Worm (Caenorhabditis elegans) whole organism, young adult: ENCODE data around the gene msp-63.

Source experiments
- B0019.2 ChIP-seq: fragments of 200-800 bp; sonication (Bioruptor generic); conservative IDR thresholded peaks from 2 replicates; pipeline ENCODE4 v1.3.6; 2022; ENCODE audit warnings: missing genetic modification reagents, missing genetic modification characterization, missing compliant biosample characterization
- B0035.1 ChIP-seq: sonication (generic microtip); optimal IDR thresholded peaks from 2 replicates; lab custom pipeline; 2016; ENCODE audit warnings: missing genetic modification characterization, mild to moderate bottlenecking, missing compliant biosample characterization, missing genotype, missing genetic modification reagents
- B0261.1 ChIP-seq: sonication (generic microtip); optimal IDR thresholded peaks from 2 replicates; lab custom pipeline; 2016; ENCODE audit warnings: mild to moderate bottlenecking, missing genetic modification characterization, moderate library complexity, missing compliant biosample characterization
- C17E4.6 ChIP-seq: fragments of 200-800 bp; sonication (Bioruptor generic); IDR thresholded peaks from 2 replicates; pipeline ENCODE4 v1.3.6; 2022; ENCODE audit warnings: missing genetic modification reagents, missing genetic modification characterization, missing compliant biosample characterization
- D2030.7 ChIP-seq: fragments of 200-800 bp; sonication (Bioruptor generic); IDR thresholded peaks from 2 replicates; pipeline ENCODE4 v1.3.6; 2022; ENCODE audit warnings: missing genetic modification reagents, missing genetic modification characterization, missing compliant biosample characterization
- F49E8.2 ChIP-seq: sonication (generic microtip); optimal IDR thresholded peaks from 3 replicates; lab custom pipeline; 2017; ENCODE audit warnings: missing genetic modification characterization, mild to moderate bottlenecking, missing compliant biosample characterization, antibody characterized with exemption, moderate library complexity; ENCODE audit not compliant: insufficient read depth
- F55B11.4 ChIP-seq: sonication (generic microtip); optimal IDR thresholded peaks from 2 replicates; lab custom pipeline; 2016; ENCODE audit warnings: missing compliant biosample characterization, missing genetic modification characterization, borderline replicate concordance; ENCODE audit not compliant: insufficient read depth
- F57A8.1 ChIP-seq: fragments of 200-800 bp; sonication (Bioruptor generic); optimal IDR thresholded peaks from 2 replicates; lab custom pipeline; 2018; ENCODE audit warnings: mild to moderate bottlenecking, missing genetic modification characterization, moderate library complexity, missing compliant biosample characterization
- K12H6.12 ChIP-seq: fragments of 200-800 bp; sonication (Bioruptor generic); optimal IDR thresholded peaks from 2 replicates; lab custom pipeline; 2018; ENCODE audit warnings: mild to moderate bottlenecking, missing genetic modification characterization, missing compliant biosample characterization
- T26A5.8 ChIP-seq: sonication (generic microtip); optimal IDR thresholded peaks from 2 replicates; lab custom pipeline; 2016; ENCODE audit warnings: missing genetic modification characterization, missing compliant biosample characterization
- Y56A3A.18 ChIP-seq: fragments of 200-800 bp; sonication (Bioruptor generic); IDR thresholded peaks from 2 replicates; pipeline ENCODE4 v1.3.6; 2022; ENCODE audit warnings: missing genetic modification reagents, missing genetic modification characterization, missing compliant biosample characterization
- ZK185.1 ChIP-seq: sonication (generic microtip); optimal IDR thresholded peaks from 2 replicates; lab custom pipeline; 2016; ENCODE audit warnings: mild to moderate bottlenecking, missing genetic modification characterization, missing compliant biosample characterization; ENCODE audit not compliant: poor library complexity, severe bottlenecking
- aptf-2 ChIP-seq: fragments of 200-800 bp; sonication (Bioruptor generic); conservative IDR thresholded peaks from 2 replicates; pipeline ENCODE4 v1.3.6; 2022; ENCODE audit warnings: missing genetic modification reagents, missing genetic modification characterization, missing compliant biosample characterization
- aptf-3 ChIP-seq: fragments of 200-800 bp; sonication (Bioruptor generic); IDR thresholded peaks from 2 replicates; pipeline ENCODE4 v1.3.6; 2022; ENCODE audit warnings: missing genetic modification characterization, missing compliant biosample characterization
- attf-5 ChIP-seq: fragments of 200-800 bp; sonication (Bioruptor generic); optimal IDR thresholded peaks from 2 replicates; lab custom pipeline; 2018; ENCODE audit warnings: mild to moderate bottlenecking, missing genetic modification characterization, missing compliant biosample characterization
- attf-6 ChIP-seq: fragments of 200-800 bp; sonication (Bioruptor generic); IDR thresholded peaks from 2 replicates; pipeline ENCODE4 v1.3.6; 2022; ENCODE audit warnings: missing genetic modification reagents, missing genetic modification characterization, missing compliant biosample characterization
- ccch-3 ChIP-seq: fragments of 200-800 bp; sonication (Bioruptor generic); optimal IDR thresholded peaks from 2 replicates; lab custom pipeline; 2018; ENCODE audit warnings: mild to moderate bottlenecking, missing genetic modification characterization, missing compliant biosample characterization
- efl-1 ChIP-seq: fragments of 150-350 bp; optimal IDR thresholded peaks from 2 replicates; lab custom pipeline; 2014; ENCODE audit warnings: missing biosample characterization, missing genetic modification reagents, missing genetic modification characterization
- gei-17 ChIP-seq: fragments of 200-800 bp; sonication (Bioruptor generic); optimal IDR thresholded peaks from 2 replicates; lab custom pipeline; 2018; ENCODE audit warnings: mild to moderate bottlenecking, missing genetic modification characterization, missing compliant biosample characterization
- him-1 ChIP-seq: sonication (generic microtip); optimal IDR thresholded peaks from 2 replicates; lab custom pipeline; 2016; ENCODE audit warnings: missing genotype, missing genetic modification reagents, missing genetic modification characterization, missing compliant biosample characterization
- hmg-20 ChIP-seq: fragments of 200-800 bp; sonication (Bioruptor generic); IDR thresholded peaks from 2 replicates; pipeline ENCODE4 v1.3.6; 2022; ENCODE audit warnings: missing genetic modification reagents, missing genetic modification characterization, missing compliant biosample characterization
- lag-1 ChIP-seq: fragments of 200-800 bp; sonication (Bioruptor generic); IDR thresholded peaks from 2 replicates; pipeline ENCODE4 v1.3.6; 2022; ENCODE audit warnings: missing genetic modification reagents, missing genetic modification characterization, missing compliant biosample characterization
- let-607 ChIP-seq, 2 experiments: fragments of 200-800 bp in 1 of 2; sonication (Bioruptor generic) in 1 of 2; sonication (generic microtip) in 1 of 2; optimal IDR thresholded peaks; 2 replicates each; lab custom pipeline; 2016 to 2018; ENCODE audit warnings: mild to moderate bottlenecking in 2 of 2, missing compliant biosample characterization in 2 of 2, missing genetic modification characterization in 2 of 2, moderate library complexity in 2 of 2, missing genotype in 1 of 2
- lin-26 ChIP-seq: fragments of 200-800 bp; sonication (Bioruptor generic); IDR thresholded peaks from 2 replicates; pipeline ENCODE4 v1.3.6; 2022; ENCODE audit warnings: missing genetic modification reagents, missing genetic modification characterization, missing compliant biosample characterization
- lsl-1 ChIP-seq: fragments of 200-800 bp; sonication (Bioruptor generic); optimal IDR thresholded peaks from 2 replicates; lab custom pipeline; 2018; ENCODE audit warnings: mild to moderate bottlenecking, missing genetic modification characterization, moderate library complexity, missing compliant biosample characterization
- mcd-1 ChIP-seq: fragments of 200-800 bp; sonication (Bioruptor generic); IDR thresholded peaks from 2 replicates; pipeline ENCODE4 v1.3.6; 2022; ENCODE audit warnings: missing genetic modification reagents, missing genetic modification characterization, missing compliant biosample characterization
- mel-28 ChIP-seq: sonication (generic microtip); optimal IDR thresholded peaks from 2 replicates; lab custom pipeline; 2016; ENCODE audit warnings: borderline replicate concordance, mild to moderate bottlenecking, missing genetic modification characterization, missing compliant biosample characterization
- mes-4 ChIP-seq: sonication (generic microtip); optimal IDR thresholded peaks from 2 replicates; lab custom pipeline; 2016; ENCODE audit warnings: missing genotype, missing genetic modification characterization, missing compliant biosample characterization
- mxl-1 ChIP-seq: sonication (generic microtip); optimal IDR thresholded peaks from 2 replicates; lab custom pipeline; 2016; ENCODE audit warnings: missing genetic modification characterization, missing compliant biosample characterization
- nfya-1 ChIP-seq: sonication (generic microtip); optimal IDR thresholded peaks from 2 replicates; lab custom pipeline; 2017; ENCODE audit warnings: antibody characterized with exemption, missing compliant biosample characterization, missing genetic modification characterization, borderline replicate concordance; ENCODE audit not compliant: insufficient read depth
- nhr-120 ChIP-seq: fragments of 200-800 bp; sonication (Bioruptor generic); IDR thresholded peaks from 2 replicates; pipeline ENCODE4 v1.3.6; 2022; ENCODE audit warnings: missing genetic modification characterization, missing compliant biosample characterization
- nhr-179 ChIP-seq: sonication (generic microtip); optimal IDR thresholded peaks from 2 replicates; lab custom pipeline; 2016; ENCODE audit warnings: mild to moderate bottlenecking, missing genetic modification characterization, missing compliant biosample characterization
- nhr-27 ChIP-seq: fragments of 200-800 bp; sonication (Bioruptor generic); optimal IDR thresholded peaks from 2 replicates; lab custom pipeline; 2018; ENCODE audit warnings: mild to moderate bottlenecking, missing genetic modification characterization, moderate library complexity, missing compliant biosample characterization
- nhr-80 ChIP-seq: sonication (generic microtip); optimal IDR thresholded peaks from 2 replicates; lab custom pipeline; 2016; ENCODE audit warnings: missing genetic modification characterization, missing compliant biosample characterization
- nhr-90 ChIP-seq: sonication (generic microtip); optimal IDR thresholded peaks from 2 replicates; lab custom pipeline; 2016; ENCODE audit warnings: missing genotype, mild to moderate bottlenecking, missing genetic modification characterization, missing compliant biosample characterization
- pbrm-1 ChIP-seq: fragments of 200-800 bp; sonication (Bioruptor generic); IDR thresholded peaks from 2 replicates; pipeline ENCODE4 v1.3.6; 2022; ENCODE audit warnings: missing genetic modification reagents, missing genetic modification characterization, missing compliant biosample characterization
- pha-4 ChIP-seq: fragments of 150-350 bp; sonication (generic microtip); optimal IDR thresholded peaks from 2 replicates; lab custom pipeline; 2014; ENCODE audit warnings: missing biosample characterization, missing genetic modification reagents, missing genetic modification characterization
- rcor-1 ChIP-seq: fragments of 200-800 bp; sonication (Bioruptor generic); IDR thresholded peaks from 2 replicates; pipeline ENCODE4 v1.3.6; 2022; ENCODE audit warnings: missing genetic modification reagents, missing genetic modification characterization, missing compliant biosample characterization
- rec-8 ChIP-seq, 2 experiments: sonication (generic microtip); optimal IDR thresholded peaks; 2 replicates each; lab custom pipeline; 2016; ENCODE audit warnings: mild to moderate bottlenecking in 2 of 2, missing genetic modification characterization in 2 of 2, missing genetic modification reagents in 2 of 2, missing genotype in 2 of 2, missing biosample characterization in 1 of 2, missing compliant biosample characterization in 1 of 2, moderate library complexity in 1 of 2
- sdz-38 ChIP-seq: sonication (generic microtip); optimal IDR thresholded peaks from 2 replicates; lab custom pipeline; 2016; ENCODE audit warnings: missing genotype, missing genetic modification characterization, missing compliant biosample characterization
- snpc-1.1 ChIP-seq: sonication (generic microtip); optimal IDR thresholded peaks from 2 replicates; lab custom pipeline; 2017; ENCODE audit warnings: missing genetic modification characterization, mild to moderate bottlenecking, missing compliant biosample characterization, antibody characterized with exemption, moderate library complexity, missing genotype, missing genetic modification reagents; ENCODE audit not compliant: insufficient read depth
- somi-1 ChIP-seq: fragments of 200-800 bp; sonication (Bioruptor generic); optimal IDR thresholded peaks from 2 replicates; lab custom pipeline; 2018; ENCODE audit warnings: mild to moderate bottlenecking, missing genetic modification characterization, missing compliant biosample characterization
- sptf-2 ChIP-seq: fragments of 200-800 bp; sonication (Bioruptor generic); optimal IDR thresholded peaks from 2 replicates; lab custom pipeline; 2018; ENCODE audit warnings: mild to moderate bottlenecking, missing genetic modification characterization, missing compliant biosample characterization
- tbp1 ChIP-seq: fragments of 200-800 bp; sonication (Bioruptor generic); optimal IDR thresholded peaks from 2 replicates; lab custom pipeline; 2018; ENCODE audit warnings: mild to moderate bottlenecking, missing genetic modification characterization, missing compliant biosample characterization
- ztf-18 ChIP-seq: sonication (generic microtip); optimal IDR thresholded peaks from 2 replicates; lab custom pipeline; 2016; ENCODE audit warnings: missing genotype, mild to moderate bottlenecking, missing genetic modification characterization, missing compliant biosample characterization

msp-63 gene

ce11 chrII:5781935-5782921 is 15.0 kb downstream of the msp-63 start, which contains the start of gene K05F1.6 (continued):
- peak; percentile 95 for TF ChIP-seq nhr-90 (tag; lab: Kevin White, UChicago)
- TF ChIP-seq B0261.1 = peak; percentile 94
- TF ChIP-seq attf-5 (GFP tag; lab: Kevin White, UChicago) = peak; percentile 64
- TF ChIP-seq mcd-1 = peak; percentile 72
- peak; percentile 76 for TF ChIP-seq mes-4 (tag; lab: Kevin White, UChicago)
- peak; percentile 63 for TF ChIP-seq lsl-1 (GFP tag; lab: Kevin White, UChicago)
- TF ChIP-seq F55B11.4 = no peak
- TF ChIP-seq nfya-1 (tag; lab: Kevin White, UChicago) = no peak
- TF ChIP-seq D2030.7 (GFP tag; lab: Robert Waterston, UW) = peak; percentile 89
- peak; percentile 79 for TF ChIP-seq pbrm-1 (GFP tag; lab: Robert Waterston, UW)
- TF ChIP-seq pha-4 (tag; lab: Kevin White, UChicago) = no peak
- peak; percentile 31 for TF ChIP-seq snpc-1.1 (tag; lab: Kevin White, UChicago)
- TF ChIP-seq hmg-20 (GFP tag; lab: Robert Waterston, UW) = peak; percentile 18; the same call in 1 of the 2 replicates
- peak; percentile 76 for TF ChIP-seq mxl-1 (tag; lab: Kevin White, UChicago)
- peak; percentile 69 for TF ChIP-seq K12H6.12 (tag; lab: Kevin White, UChicago)
- TF ChIP-seq F57A8.1 (GFP tag; lab: Kevin White, UChicago) = peak; percentile 30
- peak; percentile 81 for TF ChIP-seq nhr-80 (tag; lab: Kevin White, UChicago)
- peak; percentile 95 for TF ChIP-seq tbp1 (GFP tag; lab: Kevin White, UChicago)
- TF ChIP-seq attf-6 (GFP tag; lab: Robert Waterston, UW) = peak; percentile 77; the same call in 1 of the 2 replicates
- peak; percentile 95 for TF ChIP-seq lin-26
- peak; percentile 40 to 65 for TF ChIP-seq let-607 (tag; optimal IDR thresholded peaks at IDR 0.05; lab: Kevin White, UChicago)
- peak; percentile 60 for TF ChIP-seq nhr-27
- peak; percentile 81 to 91 for TF ChIP-seq rec-8 (tag; optimal IDR thresholded peaks at IDR 0.05; lab: Kevin White, UChicago)
- peak; percentile 83 for TF ChIP-seq him-1
- no peak for TF ChIP-seq sdz-38 (tag; lab: Kevin White, UChicago)
- TF ChIP-seq gei-17 (GFP tag; lab: Kevin White, UChicago) = no peak
- TF ChIP-seq rcor-1 = peak; percentile 82
- peak; percentile 72 for TF ChIP-seq B0035.1
- peak; percentile 33 for TF ChIP-seq nhr-179 (tag; lab: Kevin White, UChicago)
- TF ChIP-seq aptf-3 (GFP tag; lab: Robert Waterston, UW) = peak; percentile 95
- TF ChIP-seq ZK185.1 (tag; lab: Kevin White, UChicago) = peak; percentile 60
- TF ChIP-seq F49E8.2 = peak; percentile 77
- peak; percentile 82 for TF ChIP-seq somi-1 (GFP tag; lab: Kevin White, UChicago)
- peak; percentile 80 for TF ChIP-seq sptf-2
- no peak for TF ChIP-seq efl-1 (GFP tag; lab: Kevin White, UChicago)
- no peak for TF ChIP-seq nhr-120
- TF ChIP-seq mel-28 (tag; lab: Kevin White, UChicago) = no peak
- peak; percentile 83 for TF ChIP-seq T26A5.8 (tag; lab: Kevin White, UChicago)
- TF ChIP-seq B0019.2 (GFP tag; lab: Robert Waterston, UW) = 0 out of 2 replicates have a peak, but pooled peaks have one; percentile 55
- no peak for TF ChIP-seq ccch-3 (GFP tag; lab: Kevin White, UChicago)
- no peak for TF ChIP-seq aptf-2
- peak; percentile 81 for TF ChIP-seq ztf-18 (tag; lab: Kevin White, UChicago)
- TF ChIP-seq lag-1 = no peak
- TF ChIP-seq Y56A3A.18 (GFP tag; lab: Robert Waterston, UW) = no peak; the same call in none of the 2 replicates
- TF ChIP-seq C17E4.6 = 0 out of 2 replicates have a peak, but pooled peaks have one; percentile 62
